Worm (Caenorhabditis elegans) whole organism, midembryonic: ENCODE results near the gene F54D5.23.
A peak's percentile ranks its signal among the peaks of the same experiment; 100 is the strongest.

Source experiments
- cog-1 ChIP-seq: sonication (generic microtip); optimal IDR thresholded peaks from 2 replicates; lab custom pipeline; 2016; ENCODE audit warnings: missing genetic modification characterization, missing compliant biosample characterization
- flt-1 ChIP-seq: fragments of 200-800 bp; sonication (Bioruptor generic); IDR thresholded peaks from 2 replicates; pipeline ENCODE4 v1.3.6; 2022; ENCODE audit warnings: missing genetic modification characterization, missing compliant biosample characterization
- klf-2 ChIP-seq: fragments of 200-800 bp; sonication (Bioruptor generic); conservative IDR thresholded peaks from 2 replicates; pipeline ENCODE4 v1.3.6; 2022; ENCODE audit warnings: missing genetic modification reagents, missing genetic modification characterization, missing compliant biosample characterization
- ref-1 ChIP-seq: fragments of 200-800 bp; sonication (Bioruptor generic); conservative IDR thresholded peaks from 2 replicates; pipeline ENCODE4 v1.3.6; 2022; ENCODE audit warnings: missing genetic modification reagents, missing genetic modification characterization, missing compliant biosample characterization
- tab-1 ChIP-seq: fragments of 200-800 bp; sonication (Bioruptor generic); IDR thresholded peaks from 2 replicates; pipeline ENCODE4 v1.3.6; 2022; ENCODE audit warnings: missing genetic modification characterization, missing compliant biosample characterization
- ztf-29 ChIP-seq: fragments of 200-800 bp; sonication (Bioruptor generic); IDR thresholded peaks from 2 replicates; pipeline ENCODE4 v1.3.6; 2022; ENCODE audit warnings: missing genetic modification reagents, missing genetic modification characterization, missing compliant biosample characterization

DNA sequence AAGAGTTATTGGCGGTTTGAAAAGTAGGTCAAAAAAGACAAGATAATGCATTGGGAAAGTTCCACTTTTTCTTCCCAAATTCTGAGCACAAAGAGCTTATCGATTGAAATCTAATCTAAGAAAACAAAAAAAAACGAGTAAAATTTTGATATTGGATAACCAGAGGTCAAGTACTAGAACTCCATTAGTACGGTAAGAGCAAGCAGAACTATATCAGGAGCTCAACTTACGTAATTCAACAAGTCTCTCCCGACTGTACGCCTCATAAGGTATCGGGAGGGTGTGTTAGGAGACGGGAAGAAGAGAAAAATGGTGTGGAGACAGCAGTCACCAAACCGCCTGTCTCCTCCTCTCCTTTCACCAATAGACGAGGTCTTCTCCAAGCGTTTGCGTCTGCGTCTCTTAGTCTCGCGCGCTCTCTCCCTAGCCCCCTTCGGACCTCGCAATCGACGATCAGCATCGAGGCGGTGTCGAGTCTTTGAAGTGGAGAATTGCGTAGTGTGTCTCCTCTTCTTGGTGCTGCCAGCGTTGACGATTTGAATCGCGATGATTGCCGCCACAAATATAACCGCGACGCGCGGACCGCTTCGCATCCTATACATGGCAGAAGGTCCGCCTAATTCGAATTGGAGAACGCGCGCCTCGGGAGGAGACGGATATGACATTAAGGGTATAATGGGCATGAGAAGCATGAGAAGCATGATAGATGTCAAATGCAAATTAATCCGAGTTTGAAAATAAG lies 1.9 kb downstream of the F54D5.23 start, which contains the start of gene F54D5.5:
- TF ChIP-seq cog-1 (tag; lab: Kevin White, UChicago) (peak; percentile 70), klf-2 (no peak), ref-1 (GFP tag; lab: Robert Waterston, UW) (no peak), tab-1 (GFP tag; lab: Robert Waterston, UW) (0 out of 2 replicates have a peak, but pooled peaks have one; percentile 65), ztf-29 (no peak), flt-1 (GFP tag; lab: Robert Waterston, UW) (peak; percentile 72; the same call in 1 of the 2 replicates)
